Worm (Caenorhabditis elegans) whole organism, L1 larva: Measurements from ENCODE around the gene acp-5.

Experiments
- alr-1 ChIP-seq: fragments of 200-800 bp; sonication (Bioruptor generic); optimal IDR thresholded peaks from 2 replicates; lab custom pipeline; 2018; ENCODE audit warnings: borderline replicate concordance, mild to moderate bottlenecking, missing genetic modification characterization, missing compliant biosample characterization
- ceh-8 ChIP-seq: fragments of 200-800 bp; sonication (Bioruptor generic); optimal IDR thresholded peaks from 2 replicates; lab custom pipeline; 2018; ENCODE audit warnings: mild to moderate bottlenecking, missing genetic modification characterization, moderate library complexity, missing compliant biosample characterization
- ces-1 ChIP-seq: fragments of 150-350 bp; optimal IDR thresholded peaks from 2 replicates; lab custom pipeline; 2014; ENCODE audit warnings: missing biosample characterization, missing genetic modification reagents, missing genetic modification characterization
- egl-27 ChIP-seq, 2 experiments: fragments of 150-350 bp in 1 of 2; sonication (generic microtip); optimal IDR thresholded peaks; 3 replicates each; lab custom pipeline; 2017 to 2018; ENCODE audit warnings: missing biosample characterization in 2 of 2, missing genetic modification characterization in 2 of 2, missing genetic modification reagents in 2 of 2
- elt-3 ChIP-seq, 6 experiments: fragments of 150-350 bp in 1 of 6; sonication (generic microtip); optimal IDR thresholded peaks; 2 replicates each; lab custom pipeline; 2017 to 2018; ENCODE audit warnings: missing biosample characterization in 6 of 6, missing genetic modification characterization in 6 of 6, inconsistent platforms in 1 of 6
- fkh-10 ChIP-seq: sonication (generic microtip); optimal IDR thresholded peaks from 2 replicates; lab custom pipeline; 2017; ENCODE audit warnings: missing biosample characterization, missing genetic modification reagents, missing genetic modification characterization
- hlh-17 ChIP-seq: fragments of 200-800 bp; sonication (Bioruptor generic); optimal IDR thresholded peaks from 2 replicates; lab custom pipeline; 2018; ENCODE audit warnings: missing genetic modification characterization, mild to moderate bottlenecking, missing compliant biosample characterization, moderate library complexity, borderline replicate concordance
- lsy-2 ChIP-seq, 2 experiments: fragments of 150-350 bp; optimal IDR thresholded peaks; 2 replicates each; lab custom pipeline; 2014; ENCODE audit warnings: missing biosample characterization in 2 of 2, missing genetic modification characterization in 2 of 2
- mdl-1 ChIP-seq, 2 experiments: fragments of 150-350 bp; optimal IDR thresholded peaks; 2 replicates each; lab custom pipeline; 2014 to 2017; ENCODE audit warnings: missing biosample characterization in 2 of 2, missing genetic modification characterization in 2 of 2, inconsistent platforms in 1 of 2
- nhr-76 ChIP-seq: sonication (generic microtip); optimal IDR thresholded peaks from 2 replicates; lab custom pipeline; 2017; ENCODE audit warnings: missing biosample characterization, missing genetic modification characterization
- snpc-4 ChIP-seq: fragments of 150-350 bp; optimal IDR thresholded peaks from 2 replicates; lab custom pipeline; 2014; ENCODE audit warnings: missing biosample characterization, missing genetic modification characterization
- ztf-11 ChIP-seq, 2 experiments: sonication (generic microtip); optimal IDR thresholded peaks; 2 replicates each; lab custom pipeline; 2016 to 2017; ENCODE audit warnings: missing genetic modification characterization in 2 of 2, missing biosample characterization in 1 of 2, missing compliant biosample characterization in 1 of 2

- TF ChIP-seq ces-1 (no peak), elt-3 (tag; optimal IDR thresholded peaks at IDR 0.05; lab: Kevin White, UChicago) (no peak), lsy-2 (tag; optimal IDR thresholded peaks at IDR 0.05; lab: Kevin White, UChicago) (no peak), hlh-17 (GFP tag; lab: Kevin White, UChicago) (no peak), alr-1 (tag; lab: Kevin White, UChicago) (no peak), ceh-8 (GFP tag; lab: Kevin White, UChicago) (no peak), ztf-11 (tag; optimal IDR thresholded peaks at IDR 0.05; lab: Kevin White, UChicago) (no peak), nhr-76 (tag; lab: Kevin White, UChicago) (no peak), egl-27 (tag; optimal IDR thresholded peaks at IDR 0.05; lab: Kevin White, UChicago) (no peak), mdl-1 (tag; optimal IDR thresholded peaks at IDR 0.05; lab: Kevin White, UChicago) (no peak), fkh-10 (GFP tag; lab: Kevin White, UChicago) (no peak), snpc-4 (tag; lab: Kevin White, UChicago) (peak; percentile 91)
These were observed 21.2 kb downstream of the acp-5 start for ce11 chrX:5850472-5850871.
